Worm (Caenorhabditis elegans) whole organism, L2 larva: ENCODE data around the gene srbc-50.

Experiments
- C34F6.9 ChIP-seq: fragments of 150-350 bp; optimal IDR thresholded peaks from 2 replicates; lab custom pipeline; 2014; ENCODE audit warnings: missing biosample characterization, missing genetic modification characterization
- R02D3.7 ChIP-seq: fragments of 150-350 bp; optimal IDR thresholded peaks from 2 replicates; lab custom pipeline; 2014; ENCODE audit warnings: missing biosample characterization, missing genetic modification characterization
- ceh-82 ChIP-seq: fragments of 150-350 bp; optimal IDR thresholded peaks from 2 replicates; lab custom pipeline; 2014; ENCODE audit warnings: missing biosample characterization, missing genetic modification characterization
- dmd-4 ChIP-seq: sonication (generic microtip); optimal IDR thresholded peaks from 2 replicates; lab custom pipeline; 2017; ENCODE audit warnings: missing biosample characterization, missing genetic modification characterization
- egl-27 ChIP-seq: sonication (generic microtip); optimal IDR thresholded peaks from 3 replicates; lab custom pipeline; 2017; ENCODE audit warnings: missing biosample characterization, missing genetic modification reagents, missing genetic modification characterization
- elt-3 ChIP-seq: sonication (generic microtip); optimal IDR thresholded peaks from 2 replicates; lab custom pipeline; 2017; ENCODE audit warnings: missing biosample characterization, missing genetic modification characterization
- lin-11 ChIP-seq: fragments of 150-350 bp; sonication (generic microtip); optimal IDR thresholded peaks from 2 replicates; lab custom pipeline; 2014; ENCODE audit warnings: missing biosample characterization, missing genetic modification characterization, inconsistent platforms, mixed read lengths
- mdl-1 ChIP-seq, 2 experiments: fragments of 150-350 bp in 1 of 2; sonication (generic microtip) in 1 of 2; optimal IDR thresholded peaks; 2 replicates each; lab custom pipeline; 2017; ENCODE audit warnings: missing biosample characterization in 2 of 2, missing genetic modification characterization in 2 of 2
- nhr-10 ChIP-seq: sonication (generic microtip); optimal IDR thresholded peaks from 2 replicates; lab custom pipeline; 2017; ENCODE audit warnings: missing biosample characterization, missing genetic modification characterization
- nhr-129 ChIP-seq: fragments of 150-350 bp; optimal IDR thresholded peaks from 2 replicates; lab custom pipeline; 2014; ENCODE audit warnings: missing biosample characterization, missing genetic modification characterization
- snpc-4 ChIP-seq: fragments of 150-350 bp; optimal IDR thresholded peaks from 2 replicates; lab custom pipeline; 2014; ENCODE audit warnings: missing biosample characterization, missing genetic modification characterization
- unc-39 ChIP-seq: fragments of 150-350 bp; optimal IDR thresholded peaks from 2 replicates; lab custom pipeline; 2014; ENCODE audit warnings: missing biosample characterization, missing genetic modification characterization
- unc-62 ChIP-seq: fragments of 150-350 bp; optimal IDR thresholded peaks from 2 replicates; lab custom pipeline; 2014; ENCODE audit warnings: missing biosample characterization, missing genetic modification reagents, missing genetic modification characterization
- ztf-4 ChIP-seq: fragments of 150-350 bp; optimal IDR thresholded peaks from 2 replicates; lab custom pipeline; 2014; ENCODE audit warnings: missing biosample characterization, missing genetic modification characterization

DNA sequence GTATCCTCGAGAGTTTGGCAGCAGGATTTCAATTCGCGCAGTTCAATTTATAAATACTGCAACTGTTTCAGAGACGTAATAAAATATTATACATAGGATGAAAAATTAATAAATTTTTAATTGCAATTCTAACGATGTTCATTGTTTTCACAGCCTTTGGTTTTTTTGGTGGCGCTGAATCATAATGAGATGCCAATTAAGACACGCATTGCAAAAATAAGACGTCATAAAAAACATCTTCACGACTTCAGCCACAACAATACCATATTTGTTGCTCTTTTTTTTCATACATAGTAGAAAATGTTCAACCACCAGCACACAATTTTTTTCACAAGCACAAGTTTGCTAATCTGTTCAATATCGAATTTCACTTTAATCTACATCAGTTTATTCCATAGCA lies 47.5 kb upstream of the srbc-50 start, which contains the start of gene str-56:
- TF ChIP-seq ztf-4 (tag; lab: Kevin White, UChicago) (no peak), unc-62 (GFP tag; lab: Kevin White, UChicago) (no peak), elt-3 (tag; lab: Kevin White, UChicago) (no peak), dmd-4 (tag; lab: Kevin White, UChicago) (no peak), nhr-129 (tag; lab: Kevin White, UChicago) (no peak), egl-27 (no peak), lin-11 (no peak), ceh-82 (no peak), nhr-10 (no peak), snpc-4 (tag; lab: Kevin White, UChicago) (no peak), C34F6.9 (tag; lab: Kevin White, UChicago) (no peak), unc-39 (tag; lab: Kevin White, UChicago) (no peak), R02D3.7 (tag; lab: Kevin White, UChicago) (no peak), mdl-1 (tag; optimal IDR thresholded peaks at IDR 0.05; lab: Kevin White, UChicago) (no peak)
